Fruit fly (Drosophila melanogaster) whole organism, adult: ENCODE results near the gene CCAP.

Experiments
- CG11617 ChIP-seq: fragments of 200-800 bp; sonication (Bioruptor generic); optimal IDR thresholded peaks from 2 replicates; lab custom pipeline; 2017; ENCODE audit warnings: mild to moderate bottlenecking, missing biosample characterization, missing genetic modification reagents, missing genetic modification characterization
- CG12768 ChIP-seq: fragments of 200-800 bp; sonication (Bioruptor generic); optimal IDR thresholded peaks from 2 replicates; lab custom pipeline; 2017; ENCODE audit warnings: missing biosample characterization, missing genetic modification characterization, mild to moderate bottlenecking, moderate library complexity, missing genetic modification reagents
- CG14711 ChIP-seq: fragments of 200-800 bp; sonication (Bioruptor generic); optimal IDR thresholded peaks from 2 replicates; lab custom pipeline; 2018; ENCODE audit warnings: missing biosample characterization, mild to moderate bottlenecking, missing genetic modification characterization, moderate library complexity
- CG1620 ChIP-seq: fragments of 200-800 bp; sonication (Bioruptor generic); optimal IDR thresholded peaks from 2 replicates; lab custom pipeline; 2016; ENCODE audit warnings: missing biosample characterization, missing genetic modification characterization
- CG33017 ChIP-seq: fragments of 200-800 bp; sonication (Bioruptor generic); optimal IDR thresholded peaks from 2 replicates; lab custom pipeline; 2018; ENCODE audit warnings: missing biosample characterization, mild to moderate bottlenecking, missing genetic modification characterization, moderate library complexity
- CG5204 ChIP-seq: fragments of 200-800 bp; sonication (Bioruptor generic); optimal IDR thresholded peaks from 2 replicates; lab custom pipeline; 2016; ENCODE audit warnings: missing biosample characterization, missing genetic modification characterization
- CG7045 ChIP-seq: fragments of 200-800 bp; sonication (Bioruptor generic); optimal IDR thresholded peaks from 2 replicates; lab custom pipeline; 2017; ENCODE audit warnings: missing biosample characterization, mild to moderate bottlenecking, missing genetic modification characterization
- CG7101 ChIP-seq: fragments of 200-800 bp; sonication (Bioruptor generic); optimal IDR thresholded peaks from 2 replicates; lab custom pipeline; 2018; ENCODE audit warnings: missing biosample characterization, mild to moderate bottlenecking, missing genetic modification characterization, moderate library complexity
- Clk ChIP-seq: fragments of 200-800 bp; sonication (Bioruptor generic); optimal IDR thresholded peaks from 2 replicates; lab custom pipeline; 2017; ENCODE audit warnings: missing biosample characterization, missing genetic modification characterization
- Crg-1 ChIP-seq: fragments of 200-800 bp; sonication (Bioruptor generic); optimal IDR thresholded peaks from 2 replicates; lab custom pipeline; 2016; ENCODE audit warnings: missing biosample characterization, missing genetic modification characterization
- Hr96 ChIP-seq: fragments of 200-800 bp; sonication (Bioruptor generic); optimal IDR thresholded peaks from 2 replicates; lab custom pipeline; 2016; ENCODE audit warnings: missing biosample characterization, missing genetic modification characterization
- Mnt ChIP-seq: fragments of 200-800 bp; sonication (Bioruptor generic); optimal IDR thresholded peaks from 2 replicates; lab custom pipeline; 2016; ENCODE audit warnings: missing biosample characterization, mild to moderate bottlenecking, missing genetic modification characterization
- bab1 ChIP-seq: fragments of 200-800 bp; sonication (Bioruptor generic); optimal IDR thresholded peaks from 3 replicates; lab custom pipeline; 2019; ENCODE audit warnings: missing biosample characterization, mild to moderate bottlenecking, missing genetic modification characterization, moderate library complexity
- cic ChIP-seq: fragments of 200-800 bp; sonication (Bioruptor generic); optimal IDR thresholded peaks from 2 replicates; lab custom pipeline; 2017; ENCODE audit warnings: missing biosample characterization, mild to moderate bottlenecking, missing genetic modification characterization, moderate library complexity
- cnc ChIP-seq, 2 experiments: fragments of >200 bp; optimal IDR thresholded peaks; 2 replicates each; lab custom pipeline; 2017
- kay ChIP-seq: fragments of 200-800 bp; sonication (Bioruptor generic); peaks from one replicate; lab custom pipeline; 2016; ENCODE audit warnings: missing biosample characterization, missing genetic modification characterization, borderline replicate concordance
- ovo ChIP-seq: fragments of 200-800 bp; sonication (Bioruptor generic); optimal IDR thresholded peaks from 2 replicates; lab custom pipeline; 2016; ENCODE audit warnings: missing biosample characterization, missing genetic modification characterization
- pad ChIP-seq: fragments of 200-800 bp; sonication (Bioruptor generic); optimal IDR thresholded peaks from 3 replicates; lab custom pipeline; 2017; ENCODE audit warnings: missing biosample characterization, missing genetic modification characterization, mild to moderate bottlenecking, moderate library complexity, missing genetic modification reagents
- tj ChIP-seq: fragments of 200-800 bp; sonication (Bioruptor generic); optimal IDR thresholded peaks from 3 replicates; lab custom pipeline; 2017; ENCODE audit warnings: missing biosample characterization, mild to moderate bottlenecking, missing genetic modification characterization, moderate library complexity
- toe ChIP-seq: fragments of 200-800 bp; sonication (Bioruptor generic); optimal IDR thresholded peaks from 2 replicates; lab custom pipeline; 2016; ENCODE audit warnings: missing biosample characterization, missing genetic modification characterization

Gene CCAP

dm6 chr3R:22690311-22690710 lies 11.6 kb downstream of the CCAP start, which contains the start of the genes wfs1 and Nup133:
wfs1 (minus strand) TSS chr3R:22690380.
Nup133 (plus strand) TSS chr3R:22690607.
- peak; percentile 66 for TF ChIP-seq CG33017 (tag; lab: Kevin White, UChicago)
- TF ChIP-seq CG11617: peak; percentile 77
- no peak for TF ChIP-seq kay (GFP tag; lab: Kevin White, UChicago)
- TF ChIP-seq Mnt: peak; percentile 17
- TF ChIP-seq CG7045 (GFP tag; lab: Kevin White, UChicago): peak; percentile 66
- TF ChIP-seq toe (GFP tag; lab: Kevin White, UChicago): peak; percentile 28
- peak; percentile 8 for TF ChIP-seq CG1620 (GFP tag; lab: Kevin White, UChicago)
- peak; percentile 82 for TF ChIP-seq CG14711 (tag; lab: Kevin White, UChicago)
- peak; percentile 80 for TF ChIP-seq bab1
- TF ChIP-seq tj (GFP tag; lab: Kevin White, UChicago): peak; percentile 39
- no peak for TF ChIP-seq CG5204 (GFP tag; lab: Kevin White, UChicago)
- peak; percentile 90 for TF ChIP-seq CG7101 (tag; lab: Kevin White, UChicago)
- TF ChIP-seq CG12768: peak; percentile 51
- peak; percentile 12 for TF ChIP-seq ovo (GFP tag; lab: Kevin White, UChicago)
- no peak for TF ChIP-seq Clk (GFP tag; lab: Kevin White, UChicago)
- TF ChIP-seq pad (GFP tag; lab: Kevin White, UChicago): peak; percentile 51
- TF ChIP-seq Hr96 (GFP tag; lab: Kevin White, UChicago): no peak
- peak; percentile 26 for TF ChIP-seq Crg-1 (GFP tag; lab: Kevin White, UChicago)
- TF ChIP-seq cic (GFP tag; lab: Kevin White, UChicago): no peak
- TF ChIP-seq cnc (optimal IDR thresholded peaks at IDR 0.05; lab: Kevin White, UChicago): no peak

- TF ChIP-seq CG14711 (tag; lab: Kevin White, UChicago) (peak; percentile 49), Hr96 (GFP tag; lab: Kevin White, UChicago) (peak; percentile 55), CG11617 (peak; percentile 45), cnc (optimal IDR thresholded peaks at IDR 0.05; lab: Kevin White, UChicago) (no peak), CG7045 (GFP tag; lab: Kevin White, UChicago) (peak; percentile 38), Mnt (peak; percentile 86), Clk (GFP tag; lab: Kevin White, UChicago) (no peak), cic (GFP tag; lab: Kevin White, UChicago) (peak; percentile 50), pad (GFP tag; lab: Kevin White, UChicago) (peak; percentile 30), kay (GFP tag; lab: Kevin White, UChicago) (no peak), toe (GFP tag; lab: Kevin White, UChicago) (peak; percentile 59), CG1620 (GFP tag; lab: Kevin White, UChicago) (peak; percentile 38), CG7101 (tag; lab: Kevin White, UChicago) (peak; percentile 73), CG5204 (GFP tag; lab: Kevin White, UChicago) (peak; percentile 52), Crg-1 (GFP tag; lab: Kevin White, UChicago) (no peak), CG33017 (tag; lab: Kevin White, UChicago) (peak; percentile 64), CG12768 (peak; percentile 76), tj (GFP tag; lab: Kevin White, UChicago) (peak; percentile 46), ovo (GFP tag; lab: Kevin White, UChicago) (peak; percentile 28), bab1 (peak; percentile 80)
These were observed 15.5 kb downstream of the CCAP start, which contains the start of the genes Gclm and CG17625 for dm6 chr3R:22686336-22686874. Gclm (minus strand) TSS chr3R:22686510. CG17625 (plus strand) TSS chr3R:22686849.

dm6 chr3R:22684948-22685253 lies 17.0 kb downstream of the CCAP start:
- no peak for TF ChIP-seq CG1620 (GFP tag; lab: Kevin White, UChicago)
- no peak for TF ChIP-seq toe (GFP tag; lab: Kevin White, UChicago)

- TF ChIP-seq kay (GFP tag; lab: Kevin White, UChicago): peak; percentile 95
- peak; percentile 0 for TF ChIP-seq Clk (GFP tag; lab: Kevin White, UChicago)
- TF ChIP-seq cic (GFP tag; lab: Kevin White, UChicago): peak; percentile 73
- peak; percentile 21 for TF ChIP-seq Hr96 (GFP tag; lab: Kevin White, UChicago)
- TF ChIP-seq cnc (optimal IDR thresholded peaks at IDR 0.05; lab: Kevin White, UChicago): peak; percentile 13 to 91
- TF ChIP-seq Mnt: peak; percentile 14
- TF ChIP-seq CG12768: peak; percentile 60
- TF ChIP-seq CG7045 (GFP tag; lab: Kevin White, UChicago): peak; percentile 41
- no peak for TF ChIP-seq CG11617
- peak; percentile 23 for TF ChIP-seq CG7101 (tag; lab: Kevin White, UChicago)
- TF ChIP-seq pad (GFP tag; lab: Kevin White, UChicago): no peak
- TF ChIP-seq ovo (GFP tag; lab: Kevin White, UChicago): no peak
- TF ChIP-seq CG33017 (tag; lab: Kevin White, UChicago): peak; percentile 3
- no peak for TF ChIP-seq bab1
- TF ChIP-seq CG5204 (GFP tag; lab: Kevin White, UChicago): no peak
These were observed 17.6 kb downstream of the CCAP start for dm6 chr3R:22684044-22684947.

- TF ChIP-seq tj (GFP tag; lab: Kevin White, UChicago) (no peak), CG33017 (tag; lab: Kevin White, UChicago) (no peak), ovo (GFP tag; lab: Kevin White, UChicago) (no peak), cic (GFP tag; lab: Kevin White, UChicago) (no peak)
These were observed 26.4 kb downstream of the CCAP start for dm6 chr3R:22675447-22675846.
